Worm (Caenorhabditis elegans) whole organism, L4/young adult: ENCODE measurements around the gene ZK938.11.

Experiments
- W03F9.2 ChIP-seq: fragments of 150-350 bp; optimal IDR thresholded peaks from 2 replicates; lab custom pipeline; 2014; ENCODE audit warnings: missing biosample characterization, missing genetic modification characterization
- dao-5 ChIP-seq: sonication (generic microtip); optimal IDR thresholded peaks from 2 replicates; lab custom pipeline; 2016; ENCODE audit warnings: missing genotype, missing genetic modification characterization, moderate library complexity, missing compliant biosample characterization
- him-1 ChIP-seq: sonication (generic microtip); optimal IDR thresholded peaks from 2 replicates; lab custom pipeline; 2016; ENCODE audit warnings: missing genotype, missing genetic modification reagents, missing genetic modification characterization, missing compliant biosample characterization

The ZK938.11 gene

ce11 chrII:9826946-9827345, 13.3 kb downstream of the ZK938.11 start:
- TF ChIP-seq dao-5 (tag; lab: Kevin White, UChicago), result no peak
- no peak for TF ChIP-seq him-1 (tag; lab: Kevin White, UChicago)
- no peak for TF ChIP-seq W03F9.2 (tag; lab: Kevin White, UChicago)

- TF ChIP-seq dao-5 (tag; lab: Kevin White, UChicago) (no peak), him-1 (tag; lab: Kevin White, UChicago) (no peak)
Observed at ce11 chrII:9807519-9807972, 32.7 kb downstream of the ZK938.11 start, which contains the start of gene cyp-13A8. cyp-13A8 (minus strand) TSS chrII:9807569.

ce11 chrII:9803320-9803719, 36.9 kb downstream of the ZK938.11 start, which contains the start of gene cyp-13A7:
cyp-13A7 (plus strand) TSS chrII:9803620.
- TF ChIP-seq him-1 (tag; lab: Kevin White, UChicago) (no peak), W03F9.2 (tag; lab: Kevin White, UChicago) (no peak), dao-5 (tag; lab: Kevin White, UChicago) (no peak)

DNA sequence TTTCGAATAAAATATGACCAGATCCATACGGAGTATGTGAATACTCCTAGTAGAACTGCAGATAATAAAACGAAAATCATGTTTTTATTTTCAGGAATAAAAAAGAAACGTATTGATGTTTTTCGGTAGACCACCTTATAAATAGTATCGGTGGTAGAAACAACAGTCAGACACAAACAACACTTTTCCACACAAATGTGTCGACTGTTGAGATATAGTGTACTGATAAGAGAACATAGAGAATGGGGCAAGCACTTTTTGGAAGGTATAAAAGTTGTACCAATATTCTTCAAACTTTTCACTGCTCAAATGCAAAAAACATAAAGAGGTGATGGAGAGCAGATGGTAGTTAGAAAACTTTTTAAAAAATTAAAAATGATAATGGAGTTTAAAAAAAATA, 37.6 kb downstream of the ZK938.11 start, which contains the start of gene cyp-13A6:
cyp-13A6 (minus strand) TSS at position 180 of the 400 bp plus-strand sequence.
- no peak for TF ChIP-seq W03F9.2 (tag; lab: Kevin White, UChicago)

DNA sequence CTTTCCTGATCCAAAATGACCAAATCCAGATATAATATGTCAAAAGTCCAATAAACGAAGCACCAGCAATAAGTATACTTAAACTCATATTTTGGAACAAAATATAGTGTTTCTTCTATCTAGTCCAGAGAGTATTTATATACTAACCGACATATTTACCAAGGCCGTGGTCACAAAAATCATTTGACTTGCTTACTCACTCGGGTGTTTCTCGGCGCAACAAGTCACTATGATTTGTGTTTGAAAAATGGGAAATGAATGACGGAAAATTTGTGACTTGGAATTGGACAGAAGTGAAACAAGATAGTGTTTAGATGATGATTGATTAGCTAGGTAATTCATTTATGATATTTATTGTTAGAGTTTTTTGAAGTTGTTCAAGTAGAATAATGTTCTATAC, 40.0 kb downstream of the ZK938.11 start, which contains the start of gene cyp-13A5:
cyp-13A5 (minus strand) TSS at position 112 of the 400 bp plus-strand sequence.
- no peak for TF ChIP-seq dao-5 (tag; lab: Kevin White, UChicago)
- TF ChIP-seq him-1 (tag; lab: Kevin White, UChicago), result no peak
- no peak for TF ChIP-seq W03F9.2 (tag; lab: Kevin White, UChicago)

- TF ChIP-seq him-1 (tag; lab: Kevin White, UChicago), result no peak
- TF ChIP-seq dao-5 (tag; lab: Kevin White, UChicago), result no peak
- TF ChIP-seq W03F9.2 (tag; lab: Kevin White, UChicago), result no peak
Observed at ce11 chrII:9797664-9798063, 42.5 kb downstream of the ZK938.11 start, which contains the start of gene cyp-13A4. cyp-13A4 (minus strand) TSS chrII:9797740.

DNA sequence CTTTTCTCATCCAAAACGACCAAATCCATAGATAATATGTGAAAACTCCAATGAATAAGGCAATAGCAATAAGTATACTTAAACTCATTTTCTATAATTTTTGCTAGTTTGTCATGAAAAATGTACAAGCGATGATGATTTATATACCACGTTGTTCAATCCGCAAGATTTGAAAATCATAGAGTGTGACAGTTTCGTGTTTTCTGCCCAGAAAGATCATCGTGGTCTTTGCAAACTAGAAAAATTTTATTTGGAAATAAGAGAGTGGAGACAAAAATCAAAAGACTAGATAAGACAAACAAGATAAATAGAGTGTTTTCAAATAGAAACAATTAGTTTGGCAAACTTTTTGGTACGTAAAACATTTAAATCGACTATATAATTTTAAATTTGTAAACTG, 47.0 kb downstream of the ZK938.11 start, which contains the start of gene cyp-13A3:
cyp-13A3 (minus strand) TSS at position 101 of the 400 bp plus-strand sequence.
- TF ChIP-seq him-1 (tag; lab: Kevin White, UChicago) (no peak), dao-5 (tag; lab: Kevin White, UChicago) (no peak), W03F9.2 (tag; lab: Kevin White, UChicago) (no peak)

- TF ChIP-seq dao-5 (tag; lab: Kevin White, UChicago), result no peak
- TF ChIP-seq him-1 (tag; lab: Kevin White, UChicago), result no peak
- TF ChIP-seq W03F9.2 (tag; lab: Kevin White, UChicago), result no peak
Observed at ce11 chrII:9791185-9791584, 49.0 kb downstream of the ZK938.11 start.
